Worm (Caenorhabditis elegans): ENCODE data around the gene dml-1.
A peak's percentile ranks its signal among the peaks of the same experiment; 100 is the strongest.

dml-1 gene

DNA sequence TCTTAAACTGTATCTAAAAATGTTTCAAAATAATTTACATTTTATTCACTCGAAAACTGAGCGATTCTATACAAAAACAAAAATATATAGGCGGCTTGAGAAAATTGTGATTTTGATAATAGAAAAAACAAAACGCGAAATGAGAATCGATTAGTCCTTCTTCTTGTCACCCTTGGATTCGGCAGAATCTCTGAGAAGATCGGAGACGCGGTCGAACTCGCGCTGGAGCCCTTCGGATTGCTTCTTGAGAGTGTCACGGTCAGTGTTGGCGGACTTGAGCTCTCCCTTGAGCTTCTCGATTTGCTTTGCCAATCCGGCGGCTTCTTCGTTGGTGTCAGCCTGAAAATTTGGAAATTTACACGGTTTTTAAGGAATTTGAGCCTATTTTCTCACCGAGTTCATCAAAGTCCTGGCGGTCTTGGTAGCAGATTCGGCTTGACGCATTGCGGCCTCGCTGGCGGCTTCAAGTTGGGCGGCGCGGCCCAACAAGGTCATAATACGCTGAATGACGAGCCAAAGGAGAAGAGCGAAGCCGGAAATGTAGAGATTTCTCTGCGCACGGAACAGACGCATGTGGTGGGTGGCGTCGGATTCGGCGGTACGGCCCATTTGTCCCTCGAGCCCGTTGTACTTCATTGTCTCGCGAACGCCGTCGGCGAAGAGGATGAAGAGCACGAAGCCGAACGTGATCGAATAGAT, 4.9 kb downstream of the dml-1 start (continued):
- TF ChIP-seq ztf-22 (GFP tag; optimal IDR thresholded peaks at IDR 0.05) (no peak), mxl-1 (tag; optimal IDR thresholded peaks at IDR 0.05) (no peak), attf-5 (GFP tag; optimal IDR thresholded peaks at IDR 0.05) (peak; percentile 16), ceh-27 (GFP tag; optimal IDR thresholded peaks at IDR 0.05) (no peak), lsy-27 (tag; optimal IDR thresholded peaks at IDR 0.05; ENCODE audit: borderline replicate concordance, insufficient read depth) (no peak), egl-44 (GFP tag; IDR thresholded peaks at IDR 0.05) (no peak), F55B11.4 (tag; optimal IDR thresholded peaks at IDR 0.05; ENCODE audit: borderline replicate concordance, insufficient read depth) (no peak), snpc-3.4 (tag; optimal IDR thresholded peaks at IDR 0.05) (no peak), hsf-1 (GFP tag; IDR thresholded peaks at IDR 0.05) (peak; percentile 14; the same call in 1 of the 2 replicates), lag-1 (GFP tag; IDR thresholded peaks at IDR 0.05) (no peak), mel-28 (tag; optimal IDR thresholded peaks at IDR 0.05; ENCODE audit: borderline replicate concordance) (no peak)

DNA sequence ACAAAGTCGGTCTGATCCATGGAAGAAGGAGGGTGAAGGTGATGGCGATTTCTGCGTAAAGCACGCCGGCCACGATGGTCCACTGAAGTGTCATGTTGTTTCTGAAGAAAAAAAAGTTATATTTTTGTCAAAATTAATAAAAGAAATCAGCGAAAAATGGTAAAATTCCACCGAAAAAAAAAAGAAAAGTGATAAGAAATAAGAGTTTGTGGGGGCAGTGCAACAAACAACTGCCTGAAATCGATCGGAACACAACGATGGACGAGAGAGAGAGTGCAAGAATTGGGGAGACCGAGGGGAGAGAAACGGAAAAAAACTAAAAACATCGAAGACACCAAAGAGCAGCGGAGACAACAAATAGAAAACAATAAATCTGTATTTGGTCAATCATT, 5.6 kb downstream of the dml-1 start, which contains the start of gene Y54G2A.18:
Gene Y54G2A.18 (minus strand): TSS at position 101 of the 392 bp plus-strand sequence.
- no peak for TF ChIP-seq madf-8 (GFP tag; conservative IDR thresholded peaks at IDR 0.05)
- peak; percentile 22 for TF ChIP-seq nhr-80 (tag; optimal IDR thresholded peaks at IDR 0.05)

DNA sequence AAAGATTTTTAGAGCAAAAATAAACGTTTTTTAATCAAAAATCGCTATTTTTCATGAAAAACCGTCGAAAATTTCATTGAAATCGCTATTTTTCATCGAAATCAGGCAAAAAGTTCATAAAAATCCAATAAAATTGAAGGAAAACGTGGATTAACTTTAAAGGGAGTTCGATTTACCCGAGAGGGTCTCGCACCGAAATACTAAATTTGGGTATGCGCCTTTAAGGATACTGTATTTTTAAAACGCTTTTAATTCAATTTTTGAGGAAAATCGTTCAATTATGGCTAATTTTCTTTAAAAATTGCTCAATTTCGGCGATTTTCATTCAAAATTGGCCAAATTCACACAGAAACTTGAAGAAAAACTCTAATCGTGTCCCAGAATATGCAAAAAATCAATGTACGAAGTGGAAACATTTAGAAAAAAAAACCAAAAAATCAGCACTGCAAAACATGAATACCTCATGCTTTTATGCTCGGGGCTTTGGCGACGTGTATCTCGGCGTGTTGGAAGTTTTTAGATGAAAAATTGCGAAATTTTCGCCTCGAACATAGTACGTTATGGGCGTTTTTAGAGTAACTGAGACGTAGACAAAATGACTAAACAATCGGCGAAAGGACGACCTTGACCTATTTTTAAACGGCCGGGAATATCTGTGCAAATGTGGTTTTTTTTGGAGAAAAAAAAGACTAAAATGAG, 6.2 kb downstream of the dml-1 start:
- TF ChIP-seq snpc-3.4 (tag; optimal IDR thresholded peaks at IDR 0.05) = no peak
- TF ChIP-seq nhr-90 (tag; optimal IDR thresholded peaks at IDR 0.05) = no peak
- no peak for TF ChIP-seq F39B2.1 (GFP tag; IDR thresholded peaks at IDR 0.05)
- TF ChIP-seq ztf-26 (tag; optimal IDR thresholded peaks at IDR 0.05) = no peak
- no peak for TF ChIP-seq lin-26 (GFP tag; IDR thresholded peaks at IDR 0.05)
- TF ChIP-seq F37B4.10 (GFP tag; IDR thresholded peaks at IDR 0.05) = no peak
- TF ChIP-seq unc-62 (GFP tag; optimal IDR thresholded peaks at IDR 0.05) = no peak
- peak; percentile 3 for TF ChIP-seq efl-1 (GFP tag; optimal IDR thresholded peaks at IDR 0.05)
- TF ChIP-seq aptf-2 (GFP tag; conservative IDR thresholded peaks at IDR 0.05) = no peak
- TF ChIP-seq akir-1 (GFP tag; optimal IDR thresholded peaks at IDR 0.05) = no peak
- no peak for TF ChIP-seq ccch-3 (GFP tag; optimal IDR thresholded peaks at IDR 0.05)
- no peak for TF ChIP-seq F10E7.11 (tag; optimal IDR thresholded peaks at IDR 0.05)
- no peak for TF ChIP-seq pha-4 (tag; optimal IDR thresholded peaks at IDR 0.05)
- TF ChIP-seq ekl-4 (GFP tag; IDR thresholded peaks at IDR 0.05) = no peak
- no peak for TF ChIP-seq die-1 (tag; optimal IDR thresholded peaks at IDR 0.05)
- no peak for TF ChIP-seq cebp-2 (GFP tag; IDR thresholded peaks at IDR 0.05)
- no peak for TF ChIP-seq hlh-26 (GFP tag; conservative IDR thresholded peaks at IDR 0.05)
- peak; percentile 56 for TF ChIP-seq D2030.7 (GFP tag; IDR thresholded peaks at IDR 0.05)
- no peak for TF ChIP-seq cebp-1 (GFP tag; IDR thresholded peaks at IDR 0.05)
- TF ChIP-seq cebp-1 (tag; optimal IDR thresholded peaks at IDR 0.05) = peak; percentile 83
- no peak for TF ChIP-seq hmg-1.2 (GFP tag; IDR thresholded peaks at IDR 0.05)
- TF ChIP-seq F23B12.7 (tag; optimal IDR thresholded peaks at IDR 0.05; ENCODE audit: insufficient read depth) = no peak
- peak; percentile 72 for TF ChIP-seq madf-6 (GFP tag; IDR thresholded peaks at IDR 0.05)
- peak; percentile 83 to 84 for TF ChIP-seq let-607 (tag; optimal IDR thresholded peaks at IDR 0.05)
- TF ChIP-seq fkh-3 (tag; optimal IDR thresholded peaks at IDR 0.05) = no peak
- TF ChIP-seq F33H1.4 (GFP tag; IDR thresholded peaks at IDR 0.05) = peak; percentile 87
- TF ChIP-seq bed-1 (GFP tag; IDR thresholded peaks at IDR 0.05) = no peak
- TF ChIP-seq nhr-120 (GFP tag; IDR thresholded peaks at IDR 0.05) = no peak
- no peak for TF ChIP-seq sptf-2 (GFP tag; optimal IDR thresholded peaks at IDR 0.05)
- no peak for TF ChIP-seq dpl-1 (GFP tag; optimal IDR thresholded peaks at IDR 0.05)
- TF ChIP-seq tlf-1 (GFP tag; optimal IDR thresholded peaks at IDR 0.05) = no peak
- no peak for TF ChIP-seq ceh-100 (GFP tag; IDR thresholded peaks at IDR 0.05)
